Worm (Caenorhabditis elegans): ENCODE results near the gene flp-5.
"Not testable (repeated sequence)": the region's sequence is repeated elsewhere in the genome, so short reads cannot be mapped to it uniquely, and the experiment has no call there.

The flp-5 gene

DNA sequence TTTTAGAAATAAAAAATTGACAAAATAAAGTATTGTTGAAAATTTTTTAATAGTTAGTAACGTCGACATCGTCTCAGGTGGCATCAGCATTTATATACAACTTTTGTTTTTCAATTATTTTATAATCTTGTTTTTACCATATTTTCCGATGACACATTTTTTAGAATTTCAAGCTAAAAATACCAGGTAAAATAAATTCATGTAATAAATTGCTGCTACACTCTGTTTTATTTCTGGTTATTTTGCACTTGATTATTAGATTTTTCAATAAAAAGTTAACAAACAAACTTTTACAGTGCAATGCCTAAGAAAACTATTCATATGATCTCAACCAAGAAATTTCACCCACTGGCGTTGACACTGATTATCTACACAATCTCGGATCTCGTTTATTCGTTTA is 6.4 kb upstream of the flp-5 start, which contains the start of gene C03G5.14:
Gene C03G5.14 (plus strand): TSS at position 301 of the 400 bp plus-strand sequence.
- TF ChIP-seq B0310.2 (tag; optimal IDR thresholded peaks at IDR 0.05), result no peak
- no peak for TF ChIP-seq ceh-13 (GFP tag; optimal IDR thresholded peaks at IDR 0.05)
- TF ChIP-seq aly-1 (tag; optimal IDR thresholded peaks at IDR 0.05), result no peak
- no peak for TF ChIP-seq flt-1 (GFP tag; IDR thresholded peaks at IDR 0.05)
- TF ChIP-seq F13C5.2 (tag; optimal IDR thresholded peaks at IDR 0.05), result no peak
- no peak for TF ChIP-seq tra-4 (tag; optimal IDR thresholded peaks at IDR 0.05)
- no peak for TF ChIP-seq pes-1 (GFP tag; IDR thresholded peaks at IDR 0.05)
- TF ChIP-seq tbx-11 (GFP tag; IDR thresholded peaks at IDR 0.05), result no peak
- no peak for TF ChIP-seq ets-7 (tag; optimal IDR thresholded peaks at IDR 0.05)
- TF ChIP-seq hnd-1 (tag; optimal IDR thresholded peaks at IDR 0.05), result no peak
- no peak for TF ChIP-seq sea-1 (GFP tag; conservative IDR thresholded peaks at IDR 0.05)

- TF ChIP-seq pes-1 (GFP tag; IDR thresholded peaks at IDR 0.05) (no peak), ceh-36 (tag; optimal IDR thresholded peaks at IDR 0.05) (no peak), ama-1 (optimal IDR thresholded peaks at IDR 0.05) (no peak)
These were observed 5.0 kb upstream of the flp-5 start for ce11 chrX:8523000-8523399.

- TF ChIP-seq B0310.2 (tag; optimal IDR thresholded peaks at IDR 0.05); scrt-1 (GFP tag; IDR thresholded peaks at IDR 0.05); flt-1 (GFP tag; IDR thresholded peaks at IDR 0.05): not testable (repeated sequence)
These were observed 7.0 kb downstream of the flp-5 start, which contains the start of gene nspc-1 for ce11 chrX:8535006-8535405. nspc-1 (minus strand) TSS chrX:8535106.

DNA sequence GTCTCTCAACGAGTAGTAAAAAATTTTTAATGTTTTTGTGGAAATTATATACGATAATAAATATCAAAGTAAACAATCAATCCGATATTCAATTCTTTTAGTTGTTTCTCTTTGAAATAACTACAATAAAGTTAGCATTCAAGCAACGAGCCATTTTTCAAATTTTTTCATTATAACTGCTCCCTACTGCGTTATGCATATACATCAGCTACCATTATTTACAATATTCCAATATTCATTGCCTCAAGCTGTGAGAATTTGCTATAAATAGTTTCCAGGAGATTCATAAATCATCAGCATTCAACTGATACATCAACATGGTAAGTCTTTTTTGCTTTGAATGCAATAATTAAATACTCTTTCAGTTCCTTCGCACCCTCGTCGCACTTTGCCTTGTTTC is 8.7 kb downstream of the flp-5 start, which contains the start of gene nspc-3:
Gene nspc-3 (plus strand): TSS at position 301 of the 400 bp plus-strand sequence.
- TF ChIP-seq sea-1 (GFP tag; conservative IDR thresholded peaks at IDR 0.05), result no peak
- no peak for TF ChIP-seq hmbx-1 (tag; optimal IDR thresholded peaks at IDR 0.05)
- TF ChIP-seq flt-1 (GFP tag; IDR thresholded peaks at IDR 0.05), result no peak
- no peak for TF ChIP-seq hnd-1 (tag; optimal IDR thresholded peaks at IDR 0.05)
- no peak for TF ChIP-seq hmg-4 (GFP tag; optimal IDR thresholded peaks at IDR 0.05)
- TF ChIP-seq tbx-37 (GFP tag; conservative IDR thresholded peaks at IDR 0.05), result no peak
- TF ChIP-seq pes-1 (GFP tag; IDR thresholded peaks at IDR 0.05), result no peak
- TF ChIP-seq ama-1 (optimal IDR thresholded peaks at IDR 0.05), result no peak
- no peak for TF ChIP-seq ceh-13 (GFP tag; optimal IDR thresholded peaks at IDR 0.05)
- TF ChIP-seq F13C5.2 (tag; optimal IDR thresholded peaks at IDR 0.05), result no peak
- TF ChIP-seq scrt-1 (GFP tag; IDR thresholded peaks at IDR 0.05), result no peak

DNA sequence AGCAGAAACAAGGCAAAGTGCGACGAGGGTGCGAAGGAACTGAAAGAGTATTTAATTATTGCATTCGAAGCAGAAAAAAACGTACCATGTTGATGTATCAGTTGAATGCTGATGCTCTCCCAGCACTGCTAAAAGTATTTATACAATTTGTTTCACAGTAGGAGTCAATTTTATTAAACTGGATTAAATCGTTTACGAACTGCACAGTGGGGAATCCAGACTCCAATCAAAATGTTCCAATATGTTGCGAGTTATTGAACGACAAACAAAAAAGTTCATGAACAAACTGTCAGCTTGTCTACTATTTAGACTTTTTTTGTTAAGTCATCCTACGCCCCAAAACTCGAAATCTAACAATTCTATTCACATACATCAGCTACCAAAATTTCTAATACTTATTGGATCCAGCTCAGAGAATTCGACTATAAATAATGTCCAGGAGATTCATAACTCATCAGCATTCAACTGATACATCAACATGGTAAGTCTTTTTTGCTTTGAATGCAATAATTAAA is 10.3 kb downstream of the flp-5 start, which contains the start of the genes nspc-4 and nspc-5:
Gene nspc-4 (minus strand): TSS at position 101 of the 515 bp plus-strand sequence.
Gene nspc-5 (plus strand): TSS at position 465 of the 515 bp plus-strand sequence.
- TF ChIP-seq aly-1 (tag; optimal IDR thresholded peaks at IDR 0.05); flt-1 (GFP tag; IDR thresholded peaks at IDR 0.05); tbx-11 (GFP tag; IDR thresholded peaks at IDR 0.05): not testable (repeated sequence)

DNA sequence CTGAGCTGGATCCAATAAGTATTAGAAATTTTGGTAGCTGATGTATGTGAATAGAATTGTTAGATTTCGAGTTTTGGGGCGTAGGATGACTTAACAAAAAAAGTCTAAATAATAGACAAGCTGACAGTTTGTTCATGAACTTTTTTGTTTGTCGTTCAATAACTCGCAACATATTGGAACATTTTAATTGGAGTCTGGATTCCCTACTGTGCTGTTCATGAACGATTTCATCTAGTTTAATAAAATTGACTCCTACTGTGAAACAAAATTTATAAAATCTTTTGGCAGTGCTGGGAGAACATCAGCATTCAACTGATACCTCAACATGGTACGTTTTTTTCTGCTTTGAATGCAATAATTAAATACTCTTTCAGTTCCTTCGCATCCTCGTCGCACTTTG is 13.5 kb downstream of the flp-5 start, which contains the start of gene nspc-7:
Gene nspc-7 (plus strand): TSS at position 301 of the 400 bp plus-strand sequence.
- not testable (repeated sequence) for TF ChIP-seq B0310.2 (tag; optimal IDR thresholded peaks at IDR 0.05); hmbx-1 (tag; optimal IDR thresholded peaks at IDR 0.05); pes-1 (GFP tag; IDR thresholded peaks at IDR 0.05)

DNA sequence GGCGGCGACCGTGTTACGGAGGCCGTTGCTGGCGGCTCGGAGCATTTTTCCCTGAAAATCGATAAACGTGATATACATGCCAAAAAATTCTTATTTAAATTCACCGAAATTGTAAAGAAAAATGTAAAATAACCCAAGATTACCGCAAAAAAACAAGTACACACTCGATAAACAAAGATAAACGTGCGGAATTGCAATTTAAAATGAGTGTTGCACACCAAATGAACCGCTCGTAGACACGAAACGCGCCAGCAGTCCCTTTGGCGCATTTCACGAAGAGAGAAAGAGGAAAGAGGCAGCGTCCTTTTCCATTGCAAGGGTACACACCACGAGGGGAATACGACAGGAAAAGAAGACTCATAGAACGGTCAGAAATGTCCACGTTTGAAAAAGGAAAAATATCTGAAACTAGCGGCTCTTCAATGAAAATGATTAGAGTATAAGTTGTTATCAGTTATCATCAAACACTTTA is 18.0 kb downstream of the flp-5 start, which contains the start of gene sdha-1:
Gene sdha-1 (minus strand): TSS at position 51 of the 472 bp plus-strand sequence.
- TF ChIP-seq pes-1 (GFP tag; IDR thresholded peaks at IDR 0.05), result no peak
- TF ChIP-seq B0310.2 (tag; optimal IDR thresholded peaks at IDR 0.05), result no peak
- TF ChIP-seq F13C5.2 (tag; optimal IDR thresholded peaks at IDR 0.05), result peak; percentile 43
- no peak for TF ChIP-seq sea-1 (GFP tag; conservative IDR thresholded peaks at IDR 0.05)
- TF ChIP-seq ceh-36 (tag; optimal IDR thresholded peaks at IDR 0.05), result no peak
- 0 out of 2 replicates have a peak, but pooled peaks have one; percentile 22 for TF ChIP-seq tbx-11 (GFP tag; IDR thresholded peaks at IDR 0.05)
- TF ChIP-seq ceh-13 (GFP tag; optimal IDR thresholded peaks at IDR 0.05), result no peak
- no peak for TF ChIP-seq ets-7 (tag; optimal IDR thresholded peaks at IDR 0.05)
- TF ChIP-seq tbx-37 (GFP tag; conservative IDR thresholded peaks at IDR 0.05), result 0 out of 2 replicates have a peak, but pooled peaks have one; percentile 13
- TF ChIP-seq scrt-1 (GFP tag; IDR thresholded peaks at IDR 0.05), result no peak
- no peak for TF ChIP-seq ama-1 (optimal IDR thresholded peaks at IDR 0.05)
- peak; percentile 31 for TF ChIP-seq hmg-4 (GFP tag; optimal IDR thresholded peaks at IDR 0.05)
- no peak for TF ChIP-seq tra-4 (tag; optimal IDR thresholded peaks at IDR 0.05)
- TF ChIP-seq flt-1 (GFP tag; IDR thresholded peaks at IDR 0.05), result no peak
- TF ChIP-seq hmbx-1 (tag; optimal IDR thresholded peaks at IDR 0.05), result no peak
- TF ChIP-seq hnd-1 (tag; optimal IDR thresholded peaks at IDR 0.05), result no peak
- TF ChIP-seq aly-1 (tag; optimal IDR thresholded peaks at IDR 0.05), result no peak

DNA sequence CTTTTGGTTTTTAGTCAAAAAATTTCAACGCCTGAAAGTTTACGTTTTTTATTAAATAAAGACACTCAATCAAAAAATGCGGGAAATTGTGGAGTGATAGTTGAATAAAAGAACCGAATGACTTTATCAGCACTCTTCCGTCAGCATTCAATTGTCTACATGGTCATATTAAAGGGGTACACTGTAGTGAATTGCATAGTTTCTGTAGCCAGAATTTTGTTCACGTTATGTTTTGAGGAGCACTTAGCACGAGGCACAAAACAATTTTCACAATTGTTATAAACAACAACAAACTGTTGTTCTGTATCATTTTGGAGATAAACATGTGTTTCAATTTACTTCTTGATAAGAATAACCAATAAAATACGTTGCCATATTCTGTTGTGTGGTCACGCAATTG is 21.0 kb downstream of the flp-5 start, which contains the start of gene D2021.4:
Gene D2021.4 (minus strand): TSS at position 48 of the 400 bp plus-strand sequence.
- TF ChIP-seq tbx-37 (GFP tag; conservative IDR thresholded peaks at IDR 0.05), result no peak
- no peak for TF ChIP-seq F13C5.2 (tag; optimal IDR thresholded peaks at IDR 0.05)
- TF ChIP-seq hnd-1 (tag; optimal IDR thresholded peaks at IDR 0.05), result no peak
- TF ChIP-seq sea-1 (GFP tag; conservative IDR thresholded peaks at IDR 0.05), result no peak
- TF ChIP-seq hmbx-1 (tag; optimal IDR thresholded peaks at IDR 0.05), result no peak
- TF ChIP-seq ceh-13 (GFP tag; optimal IDR thresholded peaks at IDR 0.05), result no peak
- no peak for TF ChIP-seq aly-1 (tag; optimal IDR thresholded peaks at IDR 0.05)
- no peak for TF ChIP-seq ama-1 (optimal IDR thresholded peaks at IDR 0.05)
- no peak for TF ChIP-seq hmg-4 (GFP tag; optimal IDR thresholded peaks at IDR 0.05)
- no peak for TF ChIP-seq ets-7 (tag; optimal IDR thresholded peaks at IDR 0.05)

All from whole organism, early embryonic.